Fruit fly (Drosophila melanogaster) whole organism, prepupa: Measurements from ENCODE around the gene Fum2.

ENCODE experiments used
- Blimp-1 ChIP-seq: fragments of 200-800 bp; sonication (Bioruptor generic); optimal IDR thresholded peaks from 3 replicates; lab custom pipeline; 2017; ENCODE audit warnings: missing biosample characterization, missing genetic modification characterization, mild to moderate bottlenecking, moderate library complexity, missing genetic modification reagents
- CG10669 ChIP-seq: fragments of 200-800 bp; sonication (Bioruptor generic); optimal IDR thresholded peaks from 3 replicates; lab custom pipeline; 2018; ENCODE audit warnings: missing biosample characterization, mild to moderate bottlenecking, missing genetic modification characterization, moderate library complexity
- CG11294 ChIP-seq: fragments of 200-800 bp; sonication (Bioruptor generic); IDR thresholded peaks from 2 replicates; pipeline ENCODE4 v1.3.6; 2022; ENCODE audit warnings: missing biosample characterization, missing genetic modification characterization
- CG11902 ChIP-seq: fragments of 200-800 bp; sonication (Bioruptor generic); optimal IDR thresholded peaks from 3 replicates; lab custom pipeline; 2016; ENCODE audit warnings: missing biosample characterization, missing genetic modification characterization
- CG15336 ChIP-seq: fragments of 200-800 bp; sonication (Bioruptor generic); IDR thresholded peaks from 2 replicates; pipeline ENCODE4 v1.3.6; 2022; ENCODE audit warnings: missing biosample characterization, missing genetic modification characterization
- CG1621 ChIP-seq: fragments of 200-800 bp; sonication (Bioruptor generic); optimal IDR thresholded peaks from 3 replicates; lab custom pipeline; 2018; ENCODE audit warnings: missing biosample characterization, mild to moderate bottlenecking, missing genetic modification characterization
- CG16779 ChIP-seq: fragments of 200-800 bp; sonication (Bioruptor generic); optimal IDR thresholded peaks from 3 replicates; lab custom pipeline; 2017; ENCODE audit warnings: missing biosample characterization, mild to moderate bottlenecking, missing genetic modification characterization
- CG3032 ChIP-seq: fragments of 200-800 bp; optimal IDR thresholded peaks from 2 replicates; lab custom pipeline; 2019; ENCODE audit warnings: missing biosample characterization, mild to moderate bottlenecking, missing genetic modification characterization, moderate library complexity
- CG31627 ChIP-seq: fragments of 200-800 bp; sonication (Bioruptor generic); optimal IDR thresholded peaks from 3 replicates; lab custom pipeline; 2016; ENCODE audit warnings: missing biosample characterization, missing genetic modification characterization
- CG32006 ChIP-seq: fragments of 200-800 bp; sonication (Bioruptor generic); optimal IDR thresholded peaks from 3 replicates; lab custom pipeline; 2017; ENCODE audit warnings: missing biosample characterization, mild to moderate bottlenecking, missing genetic modification characterization
- CG34406 ChIP-seq: fragments of 200-800 bp; sonication (Bioruptor generic); optimal IDR thresholded peaks from 3 replicates; lab custom pipeline; 2016; ENCODE audit warnings: missing biosample characterization, missing genetic modification characterization
- CG3919 ChIP-seq: fragments of 200-800 bp; sonication (Bioruptor generic); optimal IDR thresholded peaks from 3 replicates; lab custom pipeline; 2016; ENCODE audit warnings: missing biosample characterization, missing genetic modification characterization
- CG4318 ChIP-seq: fragments of 200-800 bp; sonication (Bioruptor generic); optimal IDR thresholded peaks from 3 replicates; lab custom pipeline; 2017; ENCODE audit warnings: missing biosample characterization, mild to moderate bottlenecking, missing genetic modification characterization
- CG6792 ChIP-seq: fragments of 200-800 bp; sonication (Bioruptor generic); optimal IDR thresholded peaks from 3 replicates; lab custom pipeline; 2016; ENCODE audit warnings: missing biosample characterization, missing genetic modification characterization
- CG6808 ChIP-seq: fragments of 200-800 bp; sonication (Bioruptor generic); optimal IDR thresholded peaks from 3 replicates; lab custom pipeline; 2017; ENCODE audit warnings: missing biosample characterization, missing genetic modification characterization, mild to moderate bottlenecking, moderate library complexity, missing genetic modification reagents
- CG6854 ChIP-seq: fragments of 200-800 bp; sonication (Bioruptor generic); optimal IDR thresholded peaks from 2 replicates; lab custom pipeline; 2017; ENCODE audit warnings: missing biosample characterization, mild to moderate bottlenecking, missing genetic modification characterization
- CG7368 ChIP-seq: fragments of 200-800 bp; sonication (Bioruptor generic); optimal IDR thresholded peaks from 3 replicates; lab custom pipeline; 2016; ENCODE audit warnings: missing biosample characterization, missing genetic modification characterization
- CG8119 ChIP-seq: fragments of 200-800 bp; sonication (Bioruptor generic); IDR thresholded peaks from 3 replicates; pipeline ENCODE4 v1.3.6; 2022; ENCODE audit warnings: missing biosample characterization, missing genetic modification characterization
- CG8319 ChIP-seq: fragments of 200-800 bp; sonication (Bioruptor generic); optimal IDR thresholded peaks from 3 replicates; lab custom pipeline; 2016; ENCODE audit warnings: missing biosample characterization, missing genetic modification characterization
- CG8632 ChIP-seq: fragments of 200-800 bp; sonication (Bioruptor generic); optimal IDR thresholded peaks from 3 replicates; lab custom pipeline; 2016; ENCODE audit warnings: missing biosample characterization, missing genetic modification characterization
- CG9139 ChIP-seq: fragments of 200-800 bp; sonication (Bioruptor generic); optimal IDR thresholded peaks from 3 replicates; lab custom pipeline; 2017; ENCODE audit warnings: missing biosample characterization, mild to moderate bottlenecking, missing genetic modification characterization
- Eip75B ChIP-seq: fragments of 200-800 bp; sonication (Bioruptor generic); optimal IDR thresholded peaks from 3 replicates; lab custom pipeline; 2016; ENCODE audit warnings: missing biosample characterization, missing genetic modification characterization
- Eip78C ChIP-seq: fragments of 200-800 bp; sonication (Bioruptor generic); peaks from one replicate; lab custom pipeline; 2016; ENCODE audit warnings: missing biosample characterization, missing genetic modification characterization
- Eip93F ChIP-seq: fragments of 200-800 bp; sonication (Bioruptor generic); optimal IDR thresholded peaks from 2 replicates; lab custom pipeline; 2016; ENCODE audit warnings: missing biosample characterization, mild to moderate bottlenecking, missing genetic modification characterization
- Ets21C ChIP-seq: fragments of 200-800 bp; sonication (Bioruptor generic); optimal IDR thresholded peaks from 3 replicates; lab custom pipeline; 2016; ENCODE audit warnings: missing biosample characterization, missing genetic modification characterization
- Ets96B ChIP-seq: fragments of 200-800 bp; optimal IDR thresholded peaks from 2 replicates; lab custom pipeline; 2019; ENCODE audit warnings: missing biosample characterization, mild to moderate bottlenecking, missing genetic modification characterization, moderate library complexity
- Hr38 ChIP-seq: sonication (Bioruptor generic); optimal IDR thresholded peaks from 2 replicates; lab custom pipeline; 2016; ENCODE audit warnings: missing biosample characterization, missing genetic modification characterization
- Hr39 ChIP-seq: fragments of 200-800 bp; sonication (Bioruptor generic); optimal IDR thresholded peaks from 2 replicates; lab custom pipeline; 2016; ENCODE audit warnings: missing biosample characterization, missing genetic modification characterization
- Hr4 ChIP-seq: fragments of 200-800 bp; sonication (Bioruptor generic); optimal IDR thresholded peaks from 3 replicates; lab custom pipeline; 2016; ENCODE audit warnings: missing biosample characterization, missing genetic modification characterization
- Met ChIP-seq: fragments of 200-800 bp; sonication (Bioruptor generic); optimal IDR thresholded peaks from 3 replicates; lab custom pipeline; 2016; ENCODE audit warnings: missing biosample characterization, missing genetic modification characterization
- OdsH ChIP-seq: fragments of 200-800 bp; sonication (Bioruptor generic); optimal IDR thresholded peaks from 3 replicates; lab custom pipeline; 2016; ENCODE audit warnings: missing biosample characterization, missing genetic modification characterization
- Smox ChIP-seq: fragments of 200-800 bp; sonication (Bioruptor generic); optimal IDR thresholded peaks from 3 replicates; lab custom pipeline; 2016; ENCODE audit warnings: missing biosample characterization, missing genetic modification characterization
- Sox102F ChIP-seq: fragments of 200-800 bp; sonication (Bioruptor generic); optimal IDR thresholded peaks from 2 replicates; lab custom pipeline; 2016; ENCODE audit warnings: missing biosample characterization, mild to moderate bottlenecking, missing genetic modification characterization
- achi ChIP-seq: fragments of 200-800 bp; sonication (Bioruptor generic); optimal IDR thresholded peaks from 3 replicates; lab custom pipeline; 2016; ENCODE audit warnings: missing biosample characterization, missing genetic modification characterization
- cyc ChIP-seq: fragments of 200-800 bp; sonication (Bioruptor generic); optimal IDR thresholded peaks from 3 replicates; lab custom pipeline; 2016; ENCODE audit warnings: missing biosample characterization, missing genetic modification characterization
- eg ChIP-seq: fragments of 200-800 bp; sonication (Bioruptor generic); IDR thresholded peaks from 3 replicates; pipeline ENCODE4 v1.3.6; 2022; ENCODE audit warnings: missing biosample characterization, missing genetic modification characterization
- fd59A ChIP-seq: fragments of 200-800 bp; sonication (Bioruptor generic); optimal IDR thresholded peaks from 2 replicates; lab custom pipeline; 2017; ENCODE audit warnings: missing biosample characterization, mild to moderate bottlenecking, missing genetic modification characterization, missing genetic modification reagents
- fd85E ChIP-seq: fragments of 200-800 bp; sonication (Bioruptor generic); optimal IDR thresholded peaks from 3 replicates; lab custom pipeline; 2016; ENCODE audit warnings: missing biosample characterization, missing genetic modification characterization
- fkh ChIP-seq: fragments of 200-800 bp; sonication (Bioruptor generic); optimal IDR thresholded peaks from 3 replicates; lab custom pipeline; 2017; ENCODE audit warnings: missing biosample characterization, mild to moderate bottlenecking, missing genetic modification characterization, moderate library complexity
- lz ChIP-seq: fragments of 200-800 bp; sonication (Bioruptor generic); optimal IDR thresholded peaks from 3 replicates; lab custom pipeline; 2016; ENCODE audit warnings: missing biosample characterization, missing genetic modification characterization
- pdm3 ChIP-seq: fragments of 200-800 bp; sonication (Bioruptor generic); optimal IDR thresholded peaks from 3 replicates; lab custom pipeline; 2016; ENCODE audit warnings: missing biosample characterization, missing genetic modification characterization
- salr ChIP-seq, 2 experiments: fragments of 200-800 bp; sonication (Bioruptor generic); optimal IDR thresholded peaks; 3 replicates each; lab custom pipeline; 2016 to 2018; ENCODE audit warnings: missing biosample characterization in 2 of 2, missing genetic modification characterization in 2 of 2, mild to moderate bottlenecking in 1 of 2
- spab ChIP-seq: fragments of 200-800 bp; sonication (Bioruptor generic); optimal IDR thresholded peaks from 2 replicates; lab custom pipeline; 2017; ENCODE audit warnings: missing biosample characterization, mild to moderate bottlenecking, missing genetic modification characterization, missing genetic modification reagents
- ss ChIP-seq, 2 experiments: fragments of 200-800 bp; sonication (Bioruptor generic); optimal IDR thresholded peaks; 2 replicates in 1 of 2; 3 replicates in 1 of 2; lab custom pipeline; 2017 to 2018; ENCODE audit warnings: mild to moderate bottlenecking in 2 of 2, missing biosample characterization in 2 of 2, missing genetic modification characterization in 2 of 2, moderate library complexity in 1 of 2
- topi ChIP-seq: fragments of 200-800 bp; sonication (Bioruptor generic); optimal IDR thresholded peaks from 3 replicates; lab custom pipeline; 2016; ENCODE audit warnings: missing biosample characterization, missing genetic modification characterization
- vri ChIP-seq: fragments of 200-800 bp; sonication (Bioruptor generic); optimal IDR thresholded peaks from 3 replicates; lab custom pipeline; 2016; ENCODE audit warnings: missing biosample characterization, mild to moderate bottlenecking, missing genetic modification characterization

Fum2 gene

dm6 chrX:6661880-6662279, 19.7 kb upstream of the Fum2 start (continued):
- TF ChIP-seq CG31627 (GFP tag; lab: Kevin White, UChicago) (no peak), CG16779 (tag; lab: Kevin White, UChicago) (no peak), vri (no peak), Met (GFP tag; lab: Kevin White, UChicago) (no peak), pdm3 (GFP tag; lab: Kevin White, UChicago) (peak; percentile 12)

- no peak for TF ChIP-seq CG8319 (GFP tag; lab: Kevin White, UChicago)
- no peak for TF ChIP-seq lz (GFP tag; lab: Kevin White, UChicago)
- no peak for TF ChIP-seq Smox (GFP tag; lab: Kevin White, UChicago)
- TF ChIP-seq Ets96B (tag; lab: Kevin White, UChicago), result no peak
- no peak for TF ChIP-seq CG16779 (tag; lab: Kevin White, UChicago)
- peak; percentile 86 for TF ChIP-seq vri
Observed at dm6 chrX:6662378-6662777, 19.2 kb upstream of the Fum2 start.

dm6 chrX:6662876-6663551, 18.6 kb upstream of the Fum2 start:
- no peak for TF ChIP-seq Met (GFP tag; lab: Kevin White, UChicago)
- TF ChIP-seq lz (GFP tag; lab: Kevin White, UChicago), result no peak
- peak; percentile 69 for TF ChIP-seq eg (GFP tag; lab: Robert Waterston, UW)
- no peak for TF ChIP-seq CG3919
- no peak for TF ChIP-seq CG7368 (GFP tag; lab: Kevin White, UChicago)
- no peak for TF ChIP-seq Smox (GFP tag; lab: Kevin White, UChicago)
- TF ChIP-seq fd85E (GFP tag; lab: Kevin White, UChicago), result no peak
- TF ChIP-seq CG6792 (GFP tag; lab: Kevin White, UChicago), result no peak
- TF ChIP-seq Ets21C (GFP tag; lab: Kevin White, UChicago), result no peak
- no peak for TF ChIP-seq CG9139 (GFP tag; lab: Kevin White, UChicago)
- TF ChIP-seq Hr38 (GFP tag; lab: Kevin White, UChicago), result no peak
- TF ChIP-seq spab (GFP tag; lab: Kevin White, UChicago), result no peak
- TF ChIP-seq CG31627 (GFP tag; lab: Kevin White, UChicago), result no peak
- TF ChIP-seq CG16779 (tag; lab: Kevin White, UChicago), result peak; percentile 30
- TF ChIP-seq Eip78C (GFP tag; lab: Kevin White, UChicago), result peak; percentile 80
- TF ChIP-seq CG11902 (GFP tag; lab: Kevin White, UChicago), result no peak
- no peak for TF ChIP-seq CG34406 (GFP tag; lab: Kevin White, UChicago)
- peak; percentile 16 for TF ChIP-seq Eip75B (GFP tag; lab: Kevin White, UChicago)
- TF ChIP-seq CG8632 (GFP tag; lab: Kevin White, UChicago), result no peak
- TF ChIP-seq Hr4 (GFP tag; lab: Kevin White, UChicago), result peak; percentile 74
- TF ChIP-seq CG3032, result no peak
- TF ChIP-seq CG6854 (GFP tag; lab: Kevin White, UChicago), result no peak
- TF ChIP-seq CG1621, result no peak
- no peak for TF ChIP-seq Blimp-1 (GFP tag; lab: Kevin White, UChicago)
- no peak for TF ChIP-seq CG10669
- TF ChIP-seq CG11294 (GFP tag; lab: Robert Waterston, UW), result peak; percentile 18; the same call in 1 of the 2 replicates
- no peak for TF ChIP-seq ss (GFP tag; optimal IDR thresholded peaks at IDR 0.05; lab: Kevin White, UChicago)
- no peak for TF ChIP-seq achi (GFP tag; lab: Kevin White, UChicago)
- no peak for TF ChIP-seq Hr39 (GFP tag; lab: Kevin White, UChicago)
- peak; percentile 62 for TF ChIP-seq CG4318
- TF ChIP-seq Ets96B (tag; lab: Kevin White, UChicago), result no peak
- TF ChIP-seq OdsH, result peak; percentile 43
- TF ChIP-seq CG8119 (GFP tag; lab: Robert Waterston, UW), result peak; percentile 64
- TF ChIP-seq salr (GFP tag; optimal IDR thresholded peaks at IDR 0.05; lab: Kevin White, UChicago), result peak in 1 of 2 experiments; percentile 58
- no peak for TF ChIP-seq topi
- no peak for TF ChIP-seq fd59A
- TF ChIP-seq CG15336 (GFP tag; lab: Robert Waterston, UW), result peak; percentile 72
- TF ChIP-seq CG32006 (GFP tag; lab: Kevin White, UChicago), result peak; percentile 85
- TF ChIP-seq fkh (GFP tag; lab: Kevin White, UChicago), result no peak
- no peak for TF ChIP-seq Eip93F (GFP tag; lab: Kevin White, UChicago)
- no peak for TF ChIP-seq cyc (GFP tag; lab: Kevin White, UChicago)
- no peak for TF ChIP-seq Sox102F (GFP tag; lab: Kevin White, UChicago)
- TF ChIP-seq CG6808 (GFP tag; lab: Kevin White, UChicago), result no peak
